Worm (Caenorhabditis elegans) whole organism, L1 larva: ENCODE measurements around the gene F38B7.11.

Experiments
- C16A3.4 ChIP-seq: fragments of 150-350 bp; optimal IDR thresholded peaks from 2 replicates; lab custom pipeline; 2014; ENCODE audit warnings: missing biosample characterization, missing genetic modification characterization
- C34B4.2 ChIP-seq: sonication (generic microtip); optimal IDR thresholded peaks from 2 replicates; lab custom pipeline; 2017; ENCODE audit warnings: mild to moderate bottlenecking, missing genetic modification characterization, missing compliant biosample characterization
- F16B12.6 ChIP-seq: fragments of 150-350 bp; optimal IDR thresholded peaks from 2 replicates; lab custom pipeline; 2014; ENCODE audit warnings: missing biosample characterization, missing genetic modification characterization
- fos-1 ChIP-seq: fragments of 150-350 bp; optimal IDR thresholded peaks from 2 replicates; lab custom pipeline; 2014; ENCODE audit warnings: missing biosample characterization, missing genetic modification characterization
- lin-13 ChIP-seq: fragments of 150-350 bp; optimal IDR thresholded peaks from 2 replicates; lab custom pipeline; 2014; ENCODE audit warnings: missing biosample characterization, missing genetic modification reagents, missing genetic modification characterization
- mdl-1 ChIP-seq, 2 experiments: fragments of 150-350 bp; optimal IDR thresholded peaks; 2 replicates each; lab custom pipeline; 2014 to 2017; ENCODE audit warnings: missing biosample characterization in 2 of 2, missing genetic modification characterization in 2 of 2, inconsistent platforms in 1 of 2
- pqm-1 ChIP-seq: sonication (generic microtip); optimal IDR thresholded peaks from 3 replicates; lab custom pipeline; 2017; ENCODE audit warnings: missing biosample characterization, missing genetic modification characterization
- snu-23 ChIP-seq: sonication (generic microtip); optimal IDR thresholded peaks from 2 replicates; lab custom pipeline; 2016; ENCODE audit warnings: missing genetic modification characterization, missing compliant biosample characterization
- sup-37 ChIP-seq: fragments of 200-800 bp; sonication (Bioruptor generic); optimal IDR thresholded peaks from 2 replicates; lab custom pipeline; 2018; ENCODE audit warnings: mild to moderate bottlenecking, missing genetic modification characterization, missing compliant biosample characterization
- unc-62 ChIP-seq: fragments of 150-350 bp; optimal IDR thresholded peaks from 2 replicates; lab custom pipeline; 2014; ENCODE audit warnings: missing biosample characterization, missing genetic modification reagents, missing genetic modification characterization
- zag-1 ChIP-seq: fragments of 150-350 bp; optimal IDR thresholded peaks from 2 replicates; lab custom pipeline; 2014; ENCODE audit warnings: missing biosample characterization, missing genetic modification characterization
- ztf-11 ChIP-seq, 2 experiments: sonication (generic microtip); optimal IDR thresholded peaks; 2 replicates each; lab custom pipeline; 2016 to 2017; ENCODE audit warnings: missing genetic modification characterization in 2 of 2, missing biosample characterization in 1 of 2, missing compliant biosample characterization in 1 of 2

DNA sequence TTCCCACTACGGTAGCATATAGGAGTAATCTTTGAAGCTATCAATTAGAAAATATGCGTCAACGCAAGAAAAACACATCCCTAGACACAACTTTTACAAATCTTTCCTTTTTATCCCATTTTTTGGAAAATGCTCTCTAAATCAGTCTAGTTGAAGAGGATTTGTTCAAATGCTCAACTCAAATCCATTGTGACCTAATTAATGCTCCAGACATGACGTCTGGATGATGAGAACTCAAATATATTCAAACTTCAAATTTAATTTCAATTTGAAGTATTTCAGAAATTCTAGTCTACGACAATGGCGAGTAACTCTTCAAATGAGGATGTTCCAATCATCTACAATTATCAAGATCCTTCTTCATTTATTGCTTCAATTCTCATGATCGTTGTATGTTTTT, 5.5 kb downstream of the F38B7.11 start, which contains the start of gene srx-85:
- TF ChIP-seq pqm-1 (tag; lab: Kevin White, UChicago), result no peak
- TF ChIP-seq unc-62, result no peak
- no peak for TF ChIP-seq ztf-11 (tag; optimal IDR thresholded peaks at IDR 0.05; lab: Kevin White, UChicago)
- no peak for TF ChIP-seq lin-13 (GFP tag; lab: Kevin White, UChicago)
- no peak for TF ChIP-seq snu-23 (GFP tag; lab: Kevin White, UChicago)
- TF ChIP-seq C16A3.4, result no peak
- TF ChIP-seq C34B4.2, result no peak
- no peak for TF ChIP-seq F16B12.6 (tag; lab: Kevin White, UChicago)
- no peak for TF ChIP-seq fos-1
- no peak for TF ChIP-seq sup-37 (GFP tag; lab: Kevin White, UChicago)
- TF ChIP-seq mdl-1 (tag; optimal IDR thresholded peaks at IDR 0.05; lab: Kevin White, UChicago), result no peak
- no peak for TF ChIP-seq zag-1 (tag; lab: Kevin White, UChicago)
